Worm (Caenorhabditis elegans) whole organism, L3 larva: ENCODE results near the gene C04E7.5.
"Not testable (repeated sequence)": the region's sequence is repeated elsewhere in the genome, so short reads cannot be mapped to it uniquely, and the experiment has no call there.

Experiments used
- R02D3.7 ChIP-seq: fragments of 150-350 bp; optimal IDR thresholded peaks from 2 replicates; lab custom pipeline; 2014; ENCODE audit warnings: missing biosample characterization, missing genetic modification characterization
- ZK546.5 ChIP-seq: sonication (generic microtip); optimal IDR thresholded peaks from 2 replicates; lab custom pipeline; 2017; ENCODE audit warnings: missing biosample characterization, missing genetic modification characterization
- ama-1 ChIP-seq: fragments of 150-350 bp; optimal IDR thresholded peaks from 2 replicates; lab custom pipeline; 2018
- ceh-16 ChIP-seq: sonication (generic microtip); optimal IDR thresholded peaks from 2 replicates; lab custom pipeline; 2017; ENCODE audit warnings: missing biosample characterization, missing genetic modification characterization
- ceh-28 ChIP-seq: fragments of 150-350 bp; optimal IDR thresholded peaks from 2 replicates; lab custom pipeline; 2014; ENCODE audit warnings: missing biosample characterization, missing genetic modification reagents, missing genetic modification characterization
- egl-27 ChIP-seq: sonication (generic microtip); optimal IDR thresholded peaks from 4 replicates; lab custom pipeline; 2017; ENCODE audit warnings: missing biosample characterization, missing genetic modification reagents, missing genetic modification characterization
- egl-5 ChIP-seq: fragments of 150-350 bp; optimal IDR thresholded peaks from 2 replicates; lab custom pipeline; 2017; ENCODE audit warnings: missing biosample characterization, missing genetic modification reagents, missing genetic modification characterization, inconsistent platforms
- elt-1 ChIP-seq: fragments of 150-350 bp; optimal IDR thresholded peaks from 2 replicates; lab custom pipeline; 2014; ENCODE audit warnings: missing biosample characterization, missing genetic modification characterization
- elt-2 ChIP-seq: sonication (generic microtip); optimal IDR thresholded peaks from 2 replicates; lab custom pipeline; 2016; ENCODE audit warnings: missing genetic modification reagents, mild to moderate bottlenecking, missing genetic modification characterization, missing compliant biosample characterization
- elt-3 ChIP-seq, 3 experiments: fragments of 150-350 bp in 1 of 3; sonication (generic microtip) in 2 of 3; optimal IDR thresholded peaks; 2 replicates in 2 of 3; 4 replicates in 1 of 3; lab custom pipeline; 2014 to 2017; ENCODE audit warnings: missing biosample characterization in 3 of 3, missing genetic modification characterization in 3 of 3
- fkh-10 ChIP-seq: sonication (generic microtip); optimal IDR thresholded peaks from 2 replicates; lab custom pipeline; 2017; ENCODE audit warnings: missing biosample characterization, missing genetic modification reagents, missing genetic modification characterization
- fkh-2 ChIP-seq: fragments of 150-350 bp; optimal IDR thresholded peaks from 2 replicates; lab custom pipeline; 2014; ENCODE audit warnings: missing biosample characterization, missing genetic modification reagents, missing genetic modification characterization
- fos-1 ChIP-seq: fragments of 150-350 bp; optimal IDR thresholded peaks from 2 replicates; lab custom pipeline; 2014; ENCODE audit warnings: missing biosample characterization, missing genetic modification characterization
- lin-15B ChIP-seq: fragments of 150-350 bp; optimal IDR thresholded peaks from 2 replicates; lab custom pipeline; 2014; ENCODE audit warnings: missing biosample characterization, missing genetic modification characterization
- lin-39 ChIP-seq: fragments of 150-350 bp; optimal IDR thresholded peaks from 2 replicates; lab custom pipeline; 2018; ENCODE audit warnings: missing biosample characterization, missing genetic modification reagents, missing genetic modification characterization
- lsy-12 ChIP-seq: sonication (generic microtip); optimal IDR thresholded peaks from 2 replicates; lab custom pipeline; 2016; ENCODE audit warnings: mild to moderate bottlenecking, missing genetic modification characterization, missing compliant biosample characterization
- mdl-1 ChIP-seq: fragments of 150-350 bp; optimal IDR thresholded peaks from 2 replicates; lab custom pipeline; 2014; ENCODE audit warnings: missing biosample characterization, missing genetic modification characterization
- nhr-11 ChIP-seq: fragments of 150-350 bp; optimal IDR thresholded peaks from 2 replicates; lab custom pipeline; 2014; ENCODE audit warnings: missing biosample characterization, missing genetic modification characterization
- nhr-12 ChIP-seq: fragments of 150-350 bp; optimal IDR thresholded peaks from 2 replicates; lab custom pipeline; 2014; ENCODE audit warnings: missing biosample characterization, missing genetic modification characterization
- nhr-23 ChIP-seq: fragments of 150-350 bp; optimal IDR thresholded peaks from 2 replicates; lab custom pipeline; 2014; ENCODE audit warnings: missing biosample characterization, missing genetic modification reagents, missing genetic modification characterization
- nhr-25 ChIP-seq: sonication (generic microtip); optimal IDR thresholded peaks from 2 replicates; lab custom pipeline; 2017; ENCODE audit warnings: missing biosample characterization, missing genetic modification characterization
- nhr-28 ChIP-seq: fragments of 150-350 bp; optimal IDR thresholded peaks from 2 replicates; lab custom pipeline; 2014; ENCODE audit warnings: missing biosample characterization, missing genetic modification characterization
- nhr-43 ChIP-seq: sonication (generic microtip); optimal IDR thresholded peaks from 2 replicates; lab custom pipeline; 2016; ENCODE audit warnings: mild to moderate bottlenecking, missing genetic modification characterization, missing compliant biosample characterization; ENCODE audit not compliant: poor library complexity, severe bottlenecking
- pha-4 ChIP-seq: fragments of 150-350 bp; optimal IDR thresholded peaks from 2 replicates; lab custom pipeline; 2014; ENCODE audit warnings: missing biosample characterization, missing genetic modification reagents, missing genetic modification characterization
- pqm-1 ChIP-seq: fragments of 150-350 bp; optimal IDR thresholded peaks from 2 replicates; lab custom pipeline; 2017; ENCODE audit warnings: missing biosample characterization, missing genetic modification characterization, inconsistent platforms
- sea-2 ChIP-seq: fragments of 150-350 bp; sonication (generic microtip); optimal IDR thresholded peaks from 4 replicates; lab custom pipeline; 2014; ENCODE audit warnings: missing biosample characterization, missing genetic modification reagents, missing genetic modification characterization
- skn-1 ChIP-seq: fragments of 150-350 bp; optimal IDR thresholded peaks from 2 replicates; lab custom pipeline; 2014; ENCODE audit warnings: missing biosample characterization, missing genetic modification characterization
- snpc-4 ChIP-seq: fragments of 150-350 bp; optimal IDR thresholded peaks from 2 replicates; lab custom pipeline; 2014; ENCODE audit warnings: missing biosample characterization, missing genetic modification characterization
- tbx-2 ChIP-seq: sonication (generic microtip); optimal IDR thresholded peaks from 2 replicates; lab custom pipeline; 2016; ENCODE audit warnings: mild to moderate bottlenecking, missing genetic modification characterization, missing compliant biosample characterization
- unc-39 ChIP-seq: sonication (generic microtip); optimal IDR thresholded peaks from 4 replicates; lab custom pipeline; 2017; ENCODE audit warnings: missing biosample characterization, missing genetic modification characterization
- unc-62 ChIP-seq: fragments of 150-350 bp; sonication (generic microtip); optimal IDR thresholded peaks from 4 replicates; lab custom pipeline; 2014; ENCODE audit warnings: missing biosample characterization, missing genetic modification reagents, missing genetic modification characterization
- zag-1 ChIP-seq: fragments of 150-350 bp; optimal IDR thresholded peaks from 2 replicates; lab custom pipeline; 2014; ENCODE audit warnings: missing biosample characterization, missing genetic modification characterization
- ztf-11 ChIP-seq: fragments of 150-350 bp; optimal IDR thresholded peaks from 2 replicates; lab custom pipeline; 2014; ENCODE audit warnings: missing biosample characterization, missing genetic modification characterization

C04E7.5 gene

ce11 chrX:360479-360878 lies at the start of gene C04E7.5:
Gene C04E7.5, plus strand, starts transcription at chrX:360779.
- no peak for TF ChIP-seq egl-27 (tag; lab: Kevin White, UChicago)
- TF ChIP-seq R02D3.7 (tag; lab: Kevin White, UChicago), result no peak
- no peak for TF ChIP-seq pqm-1 (tag; lab: Kevin White, UChicago)
- no peak for TF ChIP-seq zag-1 (tag; lab: Kevin White, UChicago)
- TF ChIP-seq unc-62 (GFP tag; lab: Kevin White, UChicago), result no peak
- no peak for TF ChIP-seq nhr-11 (tag; lab: Kevin White, UChicago)
- no peak for TF ChIP-seq elt-2 (tag; lab: Kevin White, UChicago)
- no peak for TF ChIP-seq lin-15B
- TF ChIP-seq fos-1 (tag; lab: Kevin White, UChicago), result no peak
- no peak for TF ChIP-seq ceh-16 (tag; lab: Kevin White, UChicago)
- TF ChIP-seq ZK546.5 (tag; lab: Kevin White, UChicago), result no peak
- no peak for TF ChIP-seq pha-4 (tag; lab: Kevin White, UChicago)
- TF ChIP-seq nhr-43, result no peak
- TF ChIP-seq egl-5 (tag; lab: Kevin White, UChicago), result no peak
- TF ChIP-seq nhr-12, result no peak

ce11 chrX:311211-311610 lies 49.4 kb upstream of the C04E7.5 start, which contains the start of gene nlp-64:
Gene nlp-64, minus strand, starts transcription at chrX:311311.
- TF ChIP-seq ztf-11 (tag; lab: Kevin White, UChicago) (no peak), elt-3 (tag; optimal IDR thresholded peaks at IDR 0.05; lab: Kevin White, UChicago) (no peak), skn-1 (tag; lab: Kevin White, UChicago) (no peak), mdl-1 (no peak), fkh-2 (tag; lab: Kevin White, UChicago) (no peak), egl-27 (tag; lab: Kevin White, UChicago) (no peak), lsy-12 (tag; lab: Kevin White, UChicago) (no peak), nhr-28 (tag; lab: Kevin White, UChicago) (no peak), ceh-28 (no peak), ZK546.5 (tag; lab: Kevin White, UChicago) (no peak), unc-39 (tag; lab: Kevin White, UChicago) (no peak), nhr-43 (no peak), pqm-1 (tag; lab: Kevin White, UChicago) (no peak), tbx-2 (no peak), elt-1 (tag; lab: Kevin White, UChicago) (no peak)

- TF ChIP-seq ceh-28 (no peak), pqm-1 (tag; lab: Kevin White, UChicago) (peak; percentile 20), elt-3 (tag; optimal IDR thresholded peaks at IDR 0.05; lab: Kevin White, UChicago) (no peak), elt-2 (tag; lab: Kevin White, UChicago) (peak; percentile 21)
Measured at ce11 chrX:312238-312637, 48.3 kb upstream of the C04E7.5 start.

ce11 chrX:312908-313307 lies 47.7 kb upstream of the C04E7.5 start, which contains the start of gene M02E1.4:
Gene M02E1.4, plus strand, starts transcription at chrX:313274.
- TF ChIP-seq pha-4 (tag; lab: Kevin White, UChicago), result peak; percentile 45
- no peak for TF ChIP-seq fkh-10 (GFP tag; lab: Kevin White, UChicago)
- TF ChIP-seq sea-2, result no peak
- TF ChIP-seq unc-39 (tag; lab: Kevin White, UChicago), result no peak
- TF ChIP-seq snpc-4 (tag; lab: Kevin White, UChicago), result no peak
- no peak for TF ChIP-seq zag-1 (tag; lab: Kevin White, UChicago)
- no peak for TF ChIP-seq ama-1 (lab: Kevin White, UChicago)
- peak; percentile 70 for TF ChIP-seq pqm-1 (tag; lab: Kevin White, UChicago)
- no peak for TF ChIP-seq lin-39 (tag; lab: Kevin White, UChicago)
- peak; percentile 65 for TF ChIP-seq elt-2 (tag; lab: Kevin White, UChicago)
- TF ChIP-seq lin-15B, result no peak
- no peak for TF ChIP-seq nhr-28 (tag; lab: Kevin White, UChicago)
- TF ChIP-seq nhr-25 (tag; lab: Kevin White, UChicago), result no peak
- no peak for TF ChIP-seq nhr-23 (tag; lab: Kevin White, UChicago)

- not testable (repeated sequence) for TF ChIP-seq skn-1, ceh-16, zag-1 (tag; lab: Kevin White, UChicago)
- TF ChIP-seq, all 47 proteins: peak for 0; not testable (repeated sequence) for 47
Measured at ce11 chrX:322223-322622, 38.4 kb upstream of the C04E7.5 start, which contains the start of gene M02E1.3. Gene M02E1.3, plus strand, starts transcription at chrX:322523.
